Fruit fly (Drosophila melanogaster) whole organism, adult: ENCODE measurements around the gene CG3355.

Experiments used
- CG11617 ChIP-seq: fragments of 200-800 bp; sonication (Bioruptor generic); optimal IDR thresholded peaks from 2 replicates; lab custom pipeline; 2017; ENCODE audit warnings: mild to moderate bottlenecking, missing biosample characterization, missing genetic modification reagents, missing genetic modification characterization
- CG12768 ChIP-seq: fragments of 200-800 bp; sonication (Bioruptor generic); optimal IDR thresholded peaks from 2 replicates; lab custom pipeline; 2017; ENCODE audit warnings: missing biosample characterization, missing genetic modification characterization, mild to moderate bottlenecking, moderate library complexity, missing genetic modification reagents
- CG14711 ChIP-seq: fragments of 200-800 bp; sonication (Bioruptor generic); optimal IDR thresholded peaks from 2 replicates; lab custom pipeline; 2018; ENCODE audit warnings: missing biosample characterization, mild to moderate bottlenecking, missing genetic modification characterization, moderate library complexity
- CG1620 ChIP-seq: fragments of 200-800 bp; sonication (Bioruptor generic); optimal IDR thresholded peaks from 2 replicates; lab custom pipeline; 2016; ENCODE audit warnings: missing biosample characterization, missing genetic modification characterization
- CG33017 ChIP-seq: fragments of 200-800 bp; sonication (Bioruptor generic); optimal IDR thresholded peaks from 2 replicates; lab custom pipeline; 2018; ENCODE audit warnings: missing biosample characterization, mild to moderate bottlenecking, missing genetic modification characterization, moderate library complexity
- CG5204 ChIP-seq: fragments of 200-800 bp; sonication (Bioruptor generic); optimal IDR thresholded peaks from 2 replicates; lab custom pipeline; 2016; ENCODE audit warnings: missing biosample characterization, missing genetic modification characterization
- CG7045 ChIP-seq: fragments of 200-800 bp; sonication (Bioruptor generic); optimal IDR thresholded peaks from 2 replicates; lab custom pipeline; 2017; ENCODE audit warnings: missing biosample characterization, mild to moderate bottlenecking, missing genetic modification characterization
- CG7101 ChIP-seq: fragments of 200-800 bp; sonication (Bioruptor generic); optimal IDR thresholded peaks from 2 replicates; lab custom pipeline; 2018; ENCODE audit warnings: missing biosample characterization, mild to moderate bottlenecking, missing genetic modification characterization, moderate library complexity
- Clk ChIP-seq: fragments of 200-800 bp; sonication (Bioruptor generic); optimal IDR thresholded peaks from 2 replicates; lab custom pipeline; 2017; ENCODE audit warnings: missing biosample characterization, missing genetic modification characterization
- Crg-1 ChIP-seq: fragments of 200-800 bp; sonication (Bioruptor generic); optimal IDR thresholded peaks from 2 replicates; lab custom pipeline; 2016; ENCODE audit warnings: missing biosample characterization, missing genetic modification characterization
- Hr96 ChIP-seq: fragments of 200-800 bp; sonication (Bioruptor generic); optimal IDR thresholded peaks from 2 replicates; lab custom pipeline; 2016; ENCODE audit warnings: missing biosample characterization, missing genetic modification characterization
- Mnt ChIP-seq: fragments of 200-800 bp; sonication (Bioruptor generic); optimal IDR thresholded peaks from 2 replicates; lab custom pipeline; 2016; ENCODE audit warnings: missing biosample characterization, mild to moderate bottlenecking, missing genetic modification characterization
- bab1 ChIP-seq: fragments of 200-800 bp; sonication (Bioruptor generic); optimal IDR thresholded peaks from 3 replicates; lab custom pipeline; 2019; ENCODE audit warnings: missing biosample characterization, mild to moderate bottlenecking, missing genetic modification characterization, moderate library complexity
- cic ChIP-seq: fragments of 200-800 bp; sonication (Bioruptor generic); optimal IDR thresholded peaks from 2 replicates; lab custom pipeline; 2017; ENCODE audit warnings: missing biosample characterization, mild to moderate bottlenecking, missing genetic modification characterization, moderate library complexity
- cnc ChIP-seq, 2 experiments: fragments of >200 bp; optimal IDR thresholded peaks; 2 replicates each; lab custom pipeline; 2017
- kay ChIP-seq: fragments of 200-800 bp; sonication (Bioruptor generic); peaks from one replicate; lab custom pipeline; 2016; ENCODE audit warnings: missing biosample characterization, missing genetic modification characterization, borderline replicate concordance
- ovo ChIP-seq: fragments of 200-800 bp; sonication (Bioruptor generic); optimal IDR thresholded peaks from 2 replicates; lab custom pipeline; 2016; ENCODE audit warnings: missing biosample characterization, missing genetic modification characterization
- pad ChIP-seq: fragments of 200-800 bp; sonication (Bioruptor generic); optimal IDR thresholded peaks from 3 replicates; lab custom pipeline; 2017; ENCODE audit warnings: missing biosample characterization, missing genetic modification characterization, mild to moderate bottlenecking, moderate library complexity, missing genetic modification reagents
- tj ChIP-seq: fragments of 200-800 bp; sonication (Bioruptor generic); optimal IDR thresholded peaks from 3 replicates; lab custom pipeline; 2017; ENCODE audit warnings: missing biosample characterization, mild to moderate bottlenecking, missing genetic modification characterization, moderate library complexity
- toe ChIP-seq: fragments of 200-800 bp; sonication (Bioruptor generic); optimal IDR thresholded peaks from 2 replicates; lab custom pipeline; 2016; ENCODE audit warnings: missing biosample characterization, missing genetic modification characterization

CG3355 gene

DNA sequence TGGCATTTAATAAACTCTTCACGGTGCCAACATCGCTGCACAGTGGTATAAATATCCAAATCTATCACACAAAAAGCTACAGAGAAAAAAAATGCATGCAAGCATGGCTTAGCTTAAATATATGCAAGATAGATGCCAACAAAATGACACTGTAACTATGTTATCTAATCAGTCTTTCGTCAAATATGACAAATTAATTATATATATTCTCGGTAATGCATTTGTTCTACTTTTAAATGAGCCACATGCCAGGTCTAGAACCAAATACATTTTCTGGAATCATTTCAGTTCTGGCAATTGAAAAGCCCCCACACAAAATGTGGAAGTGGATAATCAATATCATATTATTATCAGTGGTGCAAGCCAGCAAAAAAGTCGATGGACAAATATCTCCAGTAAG is 10.2 kb upstream of the CG3355 start, which contains the start of gene BG642163:
BG642163 (plus strand) TSS at position 301 of the 400 bp plus-strand sequence.
- no peak for TF ChIP-seq tj (GFP tag; lab: Kevin White, UChicago)
- no peak for TF ChIP-seq pad (GFP tag; lab: Kevin White, UChicago)
- no peak for TF ChIP-seq CG1620 (GFP tag; lab: Kevin White, UChicago)
- TF ChIP-seq CG7101 (tag; lab: Kevin White, UChicago), result no peak
- TF ChIP-seq Crg-1, result no peak
- no peak for TF ChIP-seq Hr96 (GFP tag; lab: Kevin White, UChicago)

DNA sequence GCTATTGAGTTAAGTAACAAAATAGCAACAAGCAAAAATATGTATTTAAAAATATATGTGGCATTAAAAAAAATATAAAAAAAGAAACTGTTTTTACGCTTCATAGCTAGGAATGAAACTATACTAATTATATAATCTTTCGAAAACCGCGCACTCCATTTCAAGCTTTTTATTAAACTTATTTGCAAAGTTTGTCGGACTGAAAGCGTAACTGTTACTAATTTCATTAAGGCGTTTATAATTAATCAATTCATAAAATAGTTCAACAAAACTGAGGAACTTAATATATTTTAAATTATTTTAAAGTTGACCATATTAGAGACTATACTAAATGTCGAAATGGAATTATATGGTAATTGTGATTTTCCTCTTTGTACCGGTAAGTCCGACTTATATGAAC is 8.5 kb upstream of the CG3355 start, which contains the start of gene CG15635:
CG15635 (plus strand) TSS at position 301 of the 400 bp plus-strand sequence.
- TF ChIP-seq CG7045 (no peak), ovo (no peak), Hr96 (GFP tag; lab: Kevin White, UChicago) (no peak), bab1 (GFP tag; lab: Kevin White, UChicago) (no peak), CG14711 (tag; lab: Kevin White, UChicago) (no peak), toe (no peak), CG1620 (GFP tag; lab: Kevin White, UChicago) (no peak), cnc (optimal IDR thresholded peaks at IDR 0.05; lab: Kevin White, UChicago) (no peak), CG11617 (no peak), pad (GFP tag; lab: Kevin White, UChicago) (no peak), kay (no peak), tj (GFP tag; lab: Kevin White, UChicago) (no peak)

DNA sequence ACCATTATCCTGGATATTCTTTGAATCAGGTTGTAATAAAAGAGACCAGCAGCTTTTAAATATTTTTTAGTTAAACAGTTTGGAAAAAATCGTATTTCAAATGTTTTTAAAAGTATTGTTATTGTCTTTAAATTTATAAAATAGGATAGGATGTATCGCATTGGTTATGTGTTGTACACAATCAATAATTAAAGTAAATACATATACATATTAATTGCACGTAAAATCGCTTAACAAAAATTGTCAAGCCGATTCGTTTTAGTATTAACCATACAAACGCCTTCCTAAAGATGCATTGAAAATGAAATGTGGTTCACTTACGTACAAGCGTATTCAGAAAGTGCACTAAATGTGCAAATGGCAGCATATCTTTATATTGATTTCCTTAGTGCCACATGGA is 4.5 kb upstream of the CG3355 start, which contains the start of gene CG43798:
CG43798 (plus strand) TSS at position 301 of the 400 bp plus-strand sequence.
- no peak for TF ChIP-seq bab1 (GFP tag; lab: Kevin White, UChicago)
- TF ChIP-seq cnc (optimal IDR thresholded peaks at IDR 0.05; lab: Kevin White, UChicago), result no peak
- no peak for TF ChIP-seq CG7101 (tag; lab: Kevin White, UChicago)
- TF ChIP-seq CG14711 (tag; lab: Kevin White, UChicago), result no peak
- no peak for TF ChIP-seq CG7045
- TF ChIP-seq CG11617, result no peak
- TF ChIP-seq CG12768 (GFP tag; lab: Kevin White, UChicago), result no peak

DNA sequence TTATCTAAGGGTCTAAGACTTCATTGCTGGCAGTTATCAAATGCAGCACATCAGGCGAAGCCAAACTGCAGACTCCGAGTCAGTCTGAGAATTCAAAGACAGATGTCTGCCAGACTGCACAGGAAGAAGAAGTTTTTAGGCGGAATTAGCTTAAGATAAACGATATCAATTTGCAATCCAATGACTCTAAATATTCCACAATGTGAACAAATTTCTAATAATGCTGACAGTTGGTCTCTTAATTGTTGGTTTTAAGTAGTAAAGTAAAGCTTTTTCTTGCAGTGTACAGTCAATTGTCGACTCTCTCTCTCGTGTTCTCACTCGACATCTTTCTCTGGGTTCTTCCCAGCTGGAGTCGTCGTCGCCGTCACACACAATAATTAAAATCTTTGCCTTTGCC is 2.4 kb upstream of the CG3355 start:
- TF ChIP-seq cic (GFP tag; lab: Kevin White, UChicago), result no peak
- no peak for TF ChIP-seq Hr96 (GFP tag; lab: Kevin White, UChicago)
- TF ChIP-seq cnc (optimal IDR thresholded peaks at IDR 0.05; lab: Kevin White, UChicago), result no peak
- TF ChIP-seq CG7101 (tag; lab: Kevin White, UChicago), result no peak
- TF ChIP-seq tj (GFP tag; lab: Kevin White, UChicago), result no peak
- no peak for TF ChIP-seq kay
- no peak for TF ChIP-seq CG7045
- no peak for TF ChIP-seq bab1 (GFP tag; lab: Kevin White, UChicago)
- TF ChIP-seq CG1620 (GFP tag; lab: Kevin White, UChicago), result no peak
- no peak for TF ChIP-seq CG14711 (tag; lab: Kevin White, UChicago)
- TF ChIP-seq ovo, result no peak
- TF ChIP-seq Clk (GFP tag; lab: Kevin White, UChicago), result no peak

DNA sequence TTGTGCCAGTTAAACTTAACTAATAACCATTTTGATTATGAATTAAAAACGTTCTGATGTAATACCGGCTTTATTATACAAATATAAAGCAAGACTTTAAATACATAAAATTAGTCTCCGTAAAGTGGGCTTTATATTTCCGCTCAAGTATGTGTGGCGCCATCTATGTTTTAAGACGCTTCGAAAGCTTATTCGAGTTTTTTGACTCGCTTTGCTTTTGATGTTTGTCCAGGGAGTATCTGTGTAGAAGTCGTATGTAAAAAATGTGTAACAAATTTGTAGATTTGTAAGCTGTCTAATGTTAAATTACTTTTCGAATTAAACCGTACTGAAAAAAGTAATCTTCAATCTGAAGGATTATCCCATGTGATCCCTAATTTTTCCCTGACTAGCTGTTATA is 9.7 kb downstream of the CG3355 start:
- TF ChIP-seq toe (no peak), bab1 (GFP tag; lab: Kevin White, UChicago) (no peak), Mnt (no peak), kay (peak; percentile 2), CG11617 (no peak)

DNA sequence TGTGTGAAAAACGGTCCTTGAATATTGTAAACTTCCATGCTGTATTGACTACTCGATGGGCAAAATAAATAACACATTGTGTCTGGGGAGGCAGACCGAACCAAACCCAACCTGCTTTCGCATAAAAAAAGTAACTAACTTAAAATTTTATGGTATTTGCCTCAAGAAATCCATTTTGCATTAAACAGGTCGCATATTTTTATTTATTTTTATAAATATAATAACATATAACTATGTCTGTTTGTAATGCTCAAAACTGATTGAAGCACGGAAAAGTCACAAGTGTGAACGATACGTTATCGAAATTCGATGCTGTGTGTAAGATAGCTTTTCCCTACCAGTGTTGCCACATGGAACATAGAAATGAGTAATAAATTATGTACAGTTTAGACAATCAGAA is 31.2 kb downstream of the CG3355 start, which contains the start of gene CG11929:
CG11929 (plus strand) TSS at position 301 of the 400 bp plus-strand sequence.
- no peak for TF ChIP-seq kay
- no peak for TF ChIP-seq pad (GFP tag; lab: Kevin White, UChicago)
- no peak for TF ChIP-seq CG12768 (GFP tag; lab: Kevin White, UChicago)
- no peak for TF ChIP-seq CG7101 (tag; lab: Kevin White, UChicago)
- no peak for TF ChIP-seq Crg-1
- TF ChIP-seq Mnt, result no peak
- TF ChIP-seq CG1620 (GFP tag; lab: Kevin White, UChicago), result no peak
- no peak for TF ChIP-seq Clk (GFP tag; lab: Kevin White, UChicago)
- TF ChIP-seq CG14711 (tag; lab: Kevin White, UChicago), result no peak

DNA sequence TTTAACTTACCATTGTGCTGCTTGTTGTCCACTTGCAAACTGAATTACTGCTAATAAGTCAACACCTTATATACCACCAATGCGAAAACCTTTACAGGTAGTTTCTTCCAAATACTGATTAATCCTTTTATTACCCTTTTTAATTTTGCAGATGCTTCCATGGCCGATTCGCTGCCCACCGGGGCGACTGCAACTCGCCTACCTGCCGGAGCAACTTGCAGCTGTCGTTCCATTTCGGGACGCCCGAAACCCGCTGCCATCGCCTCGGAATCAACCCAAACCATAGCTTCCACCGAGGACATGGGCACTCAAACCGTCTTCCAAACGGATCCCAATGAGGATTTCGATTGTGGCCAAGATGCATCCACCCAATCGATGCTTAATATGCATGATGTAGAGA is 33.2 kb downstream of the CG3355 start, which contains the start of gene Elba1:
Elba1 (minus strand) TSS at position 101 of the 400 bp plus-strand sequence.
- TF ChIP-seq CG1620 (GFP tag; lab: Kevin White, UChicago) (no peak), ovo (no peak), Mnt (no peak), CG5204 (GFP tag; lab: Kevin White, UChicago) (no peak), cic (GFP tag; lab: Kevin White, UChicago) (no peak), tj (GFP tag; lab: Kevin White, UChicago) (no peak), kay (no peak)

DNA sequence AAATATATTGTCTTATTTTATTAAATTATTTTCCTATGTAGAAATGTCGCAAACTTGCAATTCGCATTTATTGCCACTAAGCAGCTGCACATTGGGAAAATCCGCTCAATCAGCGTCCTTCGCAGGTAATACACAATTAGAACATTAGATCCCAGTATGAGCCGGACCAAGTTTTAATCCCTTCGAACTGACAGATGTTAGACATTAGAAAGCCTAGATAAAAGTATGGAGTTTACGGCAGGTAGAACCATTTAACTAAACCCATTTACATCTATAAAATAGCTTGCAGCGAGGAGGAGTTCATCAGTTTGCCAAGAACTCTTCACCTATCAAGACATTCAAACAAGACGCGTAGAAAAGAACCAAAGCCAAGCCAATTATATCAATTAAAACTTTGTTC is 36.0 kb downstream of the CG3355 start, which contains the start of gene Elba3:
Elba3 (plus strand) TSS at position 301 of the 400 bp plus-strand sequence.
- TF ChIP-seq Clk (GFP tag; lab: Kevin White, UChicago) (no peak), CG7101 (tag; lab: Kevin White, UChicago) (no peak), Mnt (no peak), toe (no peak), Crg-1 (no peak), CG7045 (no peak), CG33017 (no peak), cic (GFP tag; lab: Kevin White, UChicago) (no peak), CG12768 (GFP tag; lab: Kevin White, UChicago) (no peak), cnc (optimal IDR thresholded peaks at IDR 0.05; lab: Kevin White, UChicago) (no peak), CG11617 (no peak), CG1620 (GFP tag; lab: Kevin White, UChicago) (no peak), tj (GFP tag; lab: Kevin White, UChicago) (no peak), kay (no peak), CG5204 (GFP tag; lab: Kevin White, UChicago) (no peak)
